Fruit fly (Drosophila melanogaster): ENCODE measurements around the gene CG14968.

DNA sequence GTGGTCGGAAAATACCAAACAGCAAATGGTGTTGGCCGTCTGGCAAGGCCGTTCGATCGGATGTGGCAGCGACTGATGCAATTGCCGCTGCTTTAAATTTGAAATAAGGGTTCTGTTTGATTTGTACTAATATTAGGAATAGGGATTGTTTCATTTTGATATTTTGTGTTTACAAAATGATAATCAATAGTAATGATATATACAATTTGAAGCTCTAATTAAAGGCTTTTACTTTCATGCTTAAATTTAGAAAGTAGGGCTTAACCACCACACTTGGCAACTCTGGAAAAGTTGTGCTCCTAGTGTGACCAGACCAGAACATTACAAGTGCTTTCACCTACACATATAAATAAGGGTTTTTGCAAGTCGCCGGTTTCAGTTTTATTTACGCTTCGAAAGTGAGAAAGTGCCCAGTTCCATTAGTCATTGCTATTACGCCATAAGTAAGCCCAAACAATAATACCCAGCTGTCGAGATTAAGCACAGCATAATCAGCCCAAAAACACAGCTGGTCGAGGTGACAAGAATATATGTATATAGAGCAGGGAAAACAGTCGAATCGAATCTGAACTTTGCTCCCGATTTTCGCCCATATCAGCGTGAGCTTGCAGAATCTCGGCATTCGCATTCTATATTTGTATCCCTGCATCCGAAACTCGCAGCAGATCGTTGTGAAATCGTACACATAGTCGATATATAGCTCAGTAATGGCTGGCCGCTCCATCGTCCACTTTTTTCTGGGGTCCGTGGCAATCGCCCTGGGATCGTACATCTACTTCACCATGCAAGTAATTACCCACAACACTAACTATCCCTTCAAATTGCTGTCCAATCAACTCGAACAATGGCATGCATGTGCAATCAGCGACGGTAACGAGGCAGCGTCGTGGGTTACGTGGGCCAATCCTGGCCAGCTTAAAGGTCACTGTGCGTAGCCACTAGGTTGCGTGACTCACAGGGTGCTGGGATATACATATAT lies 23.3 kb upstream of the CG14968 start, which contains the start of gene Gtpx:
- TF ChIP-seq Atf-2 (GFP tag; optimal IDR thresholded peaks at IDR 0.05) (no peak), CG17612 (GFP tag; IDR thresholded peaks at IDR 0.05) (no peak), ham (GFP tag; IDR thresholded peaks at IDR 0.05) (no peak), scrt (GFP tag; optimal IDR thresholded peaks at IDR 0.05) (no peak), HmgZ (tag; optimal IDR thresholded peaks at IDR 0.05) (peak; percentile 58), CG16863 (GFP tag; optimal IDR thresholded peaks at IDR 0.05) (no peak), CG18619 (GFP tag; optimal IDR thresholded peaks at IDR 0.05) (peak; percentile 46), CG12219 (GFP tag; optimal IDR thresholded peaks at IDR 0.05) (no peak), Sin3A (optimal IDR thresholded peaks at IDR 0.05) (peak; percentile 96), sim (GFP tag; IDR thresholded peaks at IDR 0.05) (no peak), CG3726 (GFP tag; IDR thresholded peaks at IDR 0.05) (no peak), bsh (GFP tag; optimal IDR thresholded peaks at IDR 0.05) (peak; percentile 25 to 57)

All from whole organism, embryonic.